Comparison of ENCODE assay signal across 2 fruit fly cellular contexts in the genomic region with DNA sequence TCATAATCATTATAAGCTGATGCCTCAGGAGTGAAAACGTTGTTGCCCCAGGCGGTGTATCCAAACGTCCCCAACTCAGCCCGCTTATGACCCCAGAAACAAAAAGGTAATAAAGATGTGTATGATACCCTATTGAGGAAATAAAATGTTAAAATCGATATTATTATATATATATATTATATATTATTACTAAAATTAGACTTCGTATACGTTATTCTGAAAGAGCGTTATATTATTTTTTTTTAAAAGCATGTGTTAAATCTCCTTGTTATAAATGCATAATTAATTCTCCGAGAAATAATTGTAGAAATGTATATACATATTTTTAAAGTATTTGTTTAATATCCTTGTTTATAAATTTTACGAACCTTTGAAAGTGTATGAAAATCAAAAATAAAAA.
A peak's percentile ranks its signal among the peaks of the same experiment; 100 is the strongest.
TF ChIP-seq lines count a peak whose summit lies in the region.

No protein-coding gene starts in this region.

TF ChIP-seq in whole organism, embryonic, 481 proteins besides CTCF, POLR2A, EP300 and RAD21 (continued from another document):
- TF ChIP-seq inv (GFP tag; IDR thresholded peaks at IDR 0.05; lab: Robert Waterston, UW; ENCODE audit: partially characterized antibody): no peak
- no peak for TF ChIP-seq crc (GFP tag; optimal IDR thresholded peaks at IDR 0.05; lab: Kevin White, UChicago)
- TF ChIP-seq Ada2b (GFP tag; IDR thresholded peaks at IDR 0.05; lab: Robert Waterston, UW): no peak
- TF ChIP-seq Oli (tag; optimal IDR thresholded peaks at IDR 0.05; lab: Kevin White, UChicago): no peak

TF ChIP-seq in whole organism, prepupa, 60 proteins besides CTCF, POLR2A, EP300 and RAD21 (continued from another document):
- TF ChIP-seq Ets96B (tag; optimal IDR thresholded peaks at IDR 0.05; lab: Kevin White, UChicago): peak; percentile 42
TF ChIP-seq in whole organism, prepupa: peak in this region for 11.
